Worm (Caenorhabditis elegans): ENCODE data around the gene atgp-2.

DNA sequence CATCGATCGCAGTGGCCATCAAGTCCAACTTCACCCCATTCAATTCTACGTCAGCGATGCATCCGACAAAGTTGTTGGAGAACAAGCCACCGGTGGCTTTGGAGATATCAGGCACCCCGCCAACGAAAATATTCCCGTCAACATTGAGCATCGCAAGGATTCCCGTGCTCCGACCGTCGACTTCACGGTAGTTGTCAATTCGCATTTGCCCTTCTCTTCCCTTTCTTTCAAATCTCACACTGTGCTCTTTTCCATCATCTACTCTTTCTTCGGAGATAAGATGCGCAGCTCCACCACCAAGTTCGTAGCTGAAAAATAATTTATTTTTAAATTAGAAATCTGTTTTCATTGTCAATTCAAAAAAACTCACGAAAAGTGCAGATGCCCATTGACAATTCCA lies 3.7 kb upstream of the atgp-2 start:
- TF ChIP-seq blmp-1 (tag; optimal IDR thresholded peaks at IDR 0.05) (no peak), ztf-11 (tag; optimal IDR thresholded peaks at IDR 0.05) (no peak), nhr-47 (tag; optimal IDR thresholded peaks at IDR 0.05) (no peak), tbx-2 (tag; optimal IDR thresholded peaks at IDR 0.05) (no peak), nhr-77 (tag; optimal IDR thresholded peaks at IDR 0.05) (no peak), nhr-90 (tag; optimal IDR thresholded peaks at IDR 0.05; ENCODE audit: poor library complexity) (no peak), C04F5.9 (tag; optimal IDR thresholded peaks at IDR 0.05) (no peak), alr-1 (tag; optimal IDR thresholded peaks at IDR 0.05; ENCODE audit: borderline replicate concordance) (no peak), unc-98 (GFP tag; IDR thresholded peaks at IDR 0.05) (no peak), skn-1 (tag; optimal IDR thresholded peaks at IDR 0.05) (no peak), elt-2 (tag; optimal IDR thresholded peaks at IDR 0.05) (no peak), hpl-2 (GFP tag; optimal IDR thresholded peaks at IDR 0.05) (no peak), efl-1 (optimal IDR thresholded peaks at IDR 0.05) (no peak), efl-1 (GFP tag; optimal IDR thresholded peaks at IDR 0.05 in 1 of 2) (peak in 1 of 2 experiments; percentile 87), ces-1 (GFP tag; optimal IDR thresholded peaks at IDR 0.05) (no peak)
